Worm (Caenorhabditis elegans) whole organism, young adult: ENCODE results near the gene vang-1.

Experiments used
- F39B2.1 ChIP-seq: fragments of 200-800 bp; sonication (Bioruptor generic); IDR thresholded peaks from 2 replicates; pipeline ENCODE4 v1.3.6; 2022; ENCODE audit warnings: missing genetic modification reagents, missing genetic modification characterization, missing compliant biosample characterization
- akir-1 ChIP-seq: fragments of 200-800 bp; sonication (Bioruptor generic); optimal IDR thresholded peaks from 2 replicates; lab custom pipeline; 2018; ENCODE audit warnings: mild to moderate bottlenecking, missing genetic modification characterization, moderate library complexity, missing compliant biosample characterization
- attf-3 ChIP-seq: fragments of 200-800 bp; sonication (Bioruptor generic); conservative IDR thresholded peaks from 2 replicates; pipeline ENCODE4 v1.3.6; 2022; ENCODE audit warnings: missing genetic modification reagents, missing genetic modification characterization, missing compliant biosample characterization
- cebp-2 ChIP-seq: fragments of 200-800 bp; sonication (Bioruptor generic); IDR thresholded peaks from 2 replicates; pipeline ENCODE4 v1.3.6; 2022; ENCODE audit warnings: missing genetic modification characterization, missing compliant biosample characterization
- die-1 ChIP-seq: sonication (generic microtip); optimal IDR thresholded peaks from 2 replicates; lab custom pipeline; 2016; ENCODE audit warnings: missing genotype, mild to moderate bottlenecking, missing genetic modification characterization, missing compliant biosample characterization
- let-526 ChIP-seq: fragments of 200-800 bp; sonication (Bioruptor generic); IDR thresholded peaks from 2 replicates; pipeline ENCODE4 v1.3.6; 2022; ENCODE audit warnings: missing genetic modification reagents, missing genetic modification characterization, missing compliant biosample characterization
- mxl-1 ChIP-seq: sonication (generic microtip); optimal IDR thresholded peaks from 2 replicates; lab custom pipeline; 2016; ENCODE audit warnings: missing genetic modification characterization, missing compliant biosample characterization
- nhr-27 ChIP-seq: fragments of 200-800 bp; sonication (Bioruptor generic); optimal IDR thresholded peaks from 2 replicates; lab custom pipeline; 2018; ENCODE audit warnings: mild to moderate bottlenecking, missing genetic modification characterization, moderate library complexity, missing compliant biosample characterization
- sdz-38 ChIP-seq: sonication (generic microtip); optimal IDR thresholded peaks from 2 replicates; lab custom pipeline; 2016; ENCODE audit warnings: missing genotype, missing genetic modification characterization, missing compliant biosample characterization
- snpc-4 ChIP-seq, 5 experiments: fragments of 150-350 bp in 1 of 5; sonication (generic microtip) in 4 of 5; optimal IDR thresholded peaks; 2 replicates each; lab custom pipeline; 2014 to 2018; ENCODE audit warnings: missing genetic modification characterization in 5 of 5, missing biosample characterization in 3 of 5, antibody characterized with exemption in 2 of 5, mild to moderate bottlenecking in 2 of 5, missing compliant biosample characterization in 2 of 5, missing genotype in 2 of 5, moderate library complexity in 2 of 5, missing genetic modification reagents in 1 of 5
- unc-62 ChIP-seq: fragments of 150-350 bp; optimal IDR thresholded peaks from 2 replicates; lab custom pipeline; 2014; ENCODE audit warnings: missing biosample characterization, missing genetic modification reagents, missing genetic modification characterization
- ztf-25 ChIP-seq: fragments of 200-800 bp; sonication (Bioruptor generic); IDR thresholded peaks from 2 replicates; pipeline ENCODE4 v1.3.6; 2022; ENCODE audit warnings: missing genetic modification reagents, missing genetic modification characterization, missing compliant biosample characterization

ce11 chrX:2931852-2932251 lies 46.2 kb downstream of the vang-1 start:
- TF ChIP-seq cebp-2 (GFP tag; lab: Robert Waterston, UW) (no peak), snpc-4 (GFP tag; optimal IDR thresholded peaks at IDR 0.05; lab: Kevin White, UChicago) (no peak), snpc-4 (tag; optimal IDR thresholded peaks at IDR 0.05; lab: Kevin White, UChicago) (no peak), attf-3 (GFP tag; lab: Robert Waterston, UW) (no peak), die-1 (tag; lab: Kevin White, UChicago) (no peak), sdz-38 (tag; lab: Kevin White, UChicago) (no peak), let-526 (GFP tag; lab: Robert Waterston, UW) (no peak), akir-1 (GFP tag; lab: Kevin White, UChicago) (no peak), ztf-25 (GFP tag; lab: Robert Waterston, UW) (no peak), F39B2.1 (GFP tag; lab: Robert Waterston, UW) (no peak), mxl-1 (tag; lab: Kevin White, UChicago) (no peak), unc-62 (GFP tag; lab: Kevin White, UChicago) (no peak), nhr-27 (tag; lab: Kevin White, UChicago) (no peak)
